Worm (Caenorhabditis elegans): ENCODE measurements around the gene Y57G11C.1130.
A peak's percentile ranks its signal among the peaks of the same experiment; 100 is the strongest.

Gene Y57G11C.1130

ce11 chrIV:14824878-14825352, 42.6 kb downstream of the Y57G11C.1130 start, which contains the start of gene sec-61.A (continued):
- TF ChIP-seq grh-1 (GFP tag; IDR thresholded peaks at IDR 0.05): peak; percentile 82
- peak; percentile 97 to 99 for TF ChIP-seq lsy-2 (tag; optimal IDR thresholded peaks at IDR 0.05)
- peak; percentile 25 for TF ChIP-seq lir-3 (tag; optimal IDR thresholded peaks at IDR 0.05; ENCODE audit: poor library complexity)
- TF ChIP-seq lin-35 (GFP tag; optimal IDR thresholded peaks at IDR 0.05): peak; percentile 84 to 85
- peak; percentile 73 for TF ChIP-seq nhr-19 (GFP tag; conservative IDR thresholded peaks at IDR 0.05)
- TF ChIP-seq nhr-84 (tag; optimal IDR thresholded peaks at IDR 0.05): no peak
- TF ChIP-seq sptf-1 (tag; optimal IDR thresholded peaks at IDR 0.05): no peak
- no peak for TF ChIP-seq nhr-76 (tag; optimal IDR thresholded peaks at IDR 0.05)
- TF ChIP-seq ceh-90 (tag; optimal IDR thresholded peaks at IDR 0.05): peak; percentile 50
- peak; percentile 39 for TF ChIP-seq fos-1 (tag; optimal IDR thresholded peaks at IDR 0.05)
- TF ChIP-seq C16A3.4 (tag; optimal IDR thresholded peaks at IDR 0.05): peak; percentile 40
- peak in 2 of 3 experiments; percentile 34 to 47 for TF ChIP-seq ceh-82 (tag; optimal IDR thresholded peaks at IDR 0.05)
- peak; percentile 16 for TF ChIP-seq nhr-237 (tag; optimal IDR thresholded peaks at IDR 0.05)
- TF ChIP-seq aly-2 (tag; optimal IDR thresholded peaks at IDR 0.05): peak; percentile 57
- peak; percentile 51 for TF ChIP-seq snpc-4 (tag; optimal IDR thresholded peaks at IDR 0.05)
- TF ChIP-seq blmp-1 (tag; optimal IDR thresholded peaks at IDR 0.05): peak; percentile 3
- TF ChIP-seq ama-1 (optimal IDR thresholded peaks at IDR 0.05): no peak
- no peak for TF ChIP-seq hlh-17 (GFP tag; optimal IDR thresholded peaks at IDR 0.05; ENCODE audit: borderline replicate concordance)
- peak; percentile 76 for TF ChIP-seq pax-3 (tag; optimal IDR thresholded peaks at IDR 0.05)
- TF ChIP-seq ces-1 (GFP tag; optimal IDR thresholded peaks at IDR 0.05): no peak
- peak; percentile 34 for TF ChIP-seq rnt-1 (tag; optimal IDR thresholded peaks at IDR 0.05)
- peak; percentile 31 for TF ChIP-seq efl-3 (GFP tag; optimal IDR thresholded peaks at IDR 0.05)
- peak; percentile 45 for TF ChIP-seq lin-39 (tag; optimal IDR thresholded peaks at IDR 0.05)
- TF ChIP-seq mep-1 (tag; optimal IDR thresholded peaks at IDR 0.05): no peak
- TF ChIP-seq nhr-71 (tag; optimal IDR thresholded peaks at IDR 0.05): peak; percentile 93
- no peak for TF ChIP-seq unc-30 (tag; optimal IDR thresholded peaks at IDR 0.05)
- TF ChIP-seq zip-4 (GFP tag; optimal IDR thresholded peaks at IDR 0.05): peak; percentile 64
- peak in 1 of 2 experiments; percentile 27 for TF ChIP-seq egl-27 (tag; optimal IDR thresholded peaks at IDR 0.05)
- peak; percentile 35 for TF ChIP-seq elt-2 (tag; optimal IDR thresholded peaks at IDR 0.05)
- TF ChIP-seq swsn-7 (tag; optimal IDR thresholded peaks at IDR 0.05): peak; percentile 84
- TF ChIP-seq C04F5.9 (tag; optimal IDR thresholded peaks at IDR 0.05): peak; percentile 62
- no peak for TF ChIP-seq mef-2 (tag; optimal IDR thresholded peaks at IDR 0.05)
- TF ChIP-seq fkh-8 (tag; optimal IDR thresholded peaks at IDR 0.05): peak; percentile 92
- peak; percentile 40 for TF ChIP-seq sup-37 (GFP tag; optimal IDR thresholded peaks at IDR 0.05)
- peak; percentile 78 for TF ChIP-seq dsc-1 (tag; optimal IDR thresholded peaks at IDR 0.05)
- TF ChIP-seq jun-1 (tag; optimal IDR thresholded peaks at IDR 0.05): peak; percentile 2
- no peak for TF ChIP-seq nhr-28 (tag; optimal IDR thresholded peaks at IDR 0.05)
- no peak for TF ChIP-seq nhr-11 (tag; optimal IDR thresholded peaks at IDR 0.05)
- no peak for TF ChIP-seq aha-1 (tag; optimal IDR thresholded peaks at IDR 0.05)
- TF ChIP-seq Y116A8C.19 (tag; optimal IDR thresholded peaks at IDR 0.05; ENCODE audit: borderline replicate concordance): no peak
- TF ChIP-seq mdl-1 (tag; optimal IDR thresholded peaks at IDR 0.05): peak in 1 of 2 experiments; percentile 55
- peak; percentile 18 for TF ChIP-seq F16B12.6 (tag; optimal IDR thresholded peaks at IDR 0.05)
- TF ChIP-seq lin-14 (GFP tag; optimal IDR thresholded peaks at IDR 0.05): peak; percentile 90
- TF ChIP-seq tbx-2 (tag; optimal IDR thresholded peaks at IDR 0.05): peak; percentile 89
- peak; percentile 95 for TF ChIP-seq snu-23 (GFP tag; optimal IDR thresholded peaks at IDR 0.05)
- TF ChIP-seq alr-1 (tag; optimal IDR thresholded peaks at IDR 0.05; ENCODE audit: borderline replicate concordance): no peak
- peak; percentile 87 for TF ChIP-seq nhr-20 (tag; optimal IDR thresholded peaks at IDR 0.05)
- peak; percentile 79 to 87 for TF ChIP-seq efl-1 (optimal IDR thresholded peaks at IDR 0.05)
- peak; percentile 66 to 93 for TF ChIP-seq efl-1 (GFP tag; optimal IDR thresholded peaks at IDR 0.05 in 1 of 2)
- TF ChIP-seq sox-4 (tag; optimal IDR thresholded peaks at IDR 0.05): peak; percentile 59
- peak; percentile 46 for TF ChIP-seq fkh-10 (GFP tag; optimal IDR thresholded peaks at IDR 0.05)
- peak; percentile 46 for TF ChIP-seq lin-15B (tag; optimal IDR thresholded peaks at IDR 0.05)
- TF ChIP-seq skn-1 (tag; optimal IDR thresholded peaks at IDR 0.05): peak; percentile 42
- no peak for TF ChIP-seq nhr-12 (tag; optimal IDR thresholded peaks at IDR 0.05)
